Worm (Caenorhabditis elegans) whole organism, L4 larva: Measurements from ENCODE around the gene gst-11.

Experiments used
- ZK546.5 ChIP-seq, 2 experiments: sonication (generic microtip); optimal IDR thresholded peaks; 2 replicates each; lab custom pipeline; 2017; ENCODE audit warnings: missing biosample characterization in 2 of 2, missing genetic modification characterization in 2 of 2
- ama-1 ChIP-seq: fragments of 150-350 bp; optimal IDR thresholded peaks from 2 replicates; lab custom pipeline; 2014; ENCODE audit warnings: inconsistent platforms, mixed read lengths
- ceh-32 ChIP-seq: sonication (generic microtip); optimal IDR thresholded peaks from 2 replicates; lab custom pipeline; 2016; ENCODE audit warnings: mild to moderate bottlenecking, missing genetic modification characterization, missing compliant biosample characterization; ENCODE audit not compliant: poor library complexity
- fos-1 ChIP-seq: fragments of 150-350 bp; optimal IDR thresholded peaks from 2 replicates; lab custom pipeline; 2014; ENCODE audit warnings: missing biosample characterization, missing genetic modification characterization
- nhr-77 ChIP-seq: fragments of 150-350 bp; optimal IDR thresholded peaks from 2 replicates; lab custom pipeline; 2014; ENCODE audit warnings: missing biosample characterization, missing genetic modification characterization

DNA sequence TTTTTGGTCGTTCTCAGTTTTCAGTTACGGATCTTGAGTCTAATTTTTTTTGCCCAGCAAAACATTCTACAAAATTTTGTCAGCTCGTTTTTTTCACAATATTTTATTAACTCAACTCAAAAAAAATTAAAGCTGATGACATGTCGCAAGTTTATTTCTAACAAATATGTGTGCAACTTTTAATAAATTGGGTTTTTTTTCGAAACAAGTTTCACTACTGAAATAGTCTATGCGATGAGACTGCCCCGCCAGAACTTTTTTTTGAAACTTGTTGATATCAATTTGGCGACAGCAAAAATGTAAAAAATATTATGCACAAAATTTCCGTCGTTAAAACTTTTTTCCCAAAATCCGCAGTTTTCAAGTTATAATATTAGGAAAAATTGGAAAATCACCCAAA, 10.4 kb downstream of the gst-11 start, which contains the start of gene C18B2.2:
- TF ChIP-seq ama-1 (lab: Kevin White, UChicago) (no peak), ZK546.5 (tag; optimal IDR thresholded peaks at IDR 0.05; lab: Kevin White, UChicago) (no peak), nhr-77 (tag; lab: Kevin White, UChicago) (no peak), fos-1 (tag; lab: Kevin White, UChicago) (no peak), ceh-32 (tag; lab: Kevin White, UChicago) (no peak)
